Worm (Caenorhabditis elegans) whole organism, midembryonic: ENCODE data around the gene ZK1098.6.

Experiments used
- T22C8.4 ChIP-seq: fragments of 200-800 bp; sonication (Bioruptor generic); IDR thresholded peaks from 2 replicates; pipeline ENCODE4 v1.3.6; 2022; ENCODE audit warnings: missing genetic modification characterization, missing compliant biosample characterization
- cog-1 ChIP-seq: sonication (generic microtip); optimal IDR thresholded peaks from 2 replicates; lab custom pipeline; 2016; ENCODE audit warnings: missing genetic modification characterization, missing compliant biosample characterization
- flt-1 ChIP-seq: fragments of 200-800 bp; sonication (Bioruptor generic); IDR thresholded peaks from 2 replicates; pipeline ENCODE4 v1.3.6; 2022; ENCODE audit warnings: missing genetic modification characterization, missing compliant biosample characterization
- klf-2 ChIP-seq: fragments of 200-800 bp; sonication (Bioruptor generic); conservative IDR thresholded peaks from 2 replicates; pipeline ENCODE4 v1.3.6; 2022; ENCODE audit warnings: missing genetic modification reagents, missing genetic modification characterization, missing compliant biosample characterization
- med-1 ChIP-seq: sonication (generic microtip); optimal IDR thresholded peaks from 2 replicates; lab custom pipeline; 2017; ENCODE audit warnings: missing genetic modification characterization, mild to moderate bottlenecking, missing compliant biosample characterization, antibody characterized with exemption, missing genetic modification reagents; ENCODE audit not compliant: insufficient read depth
- ref-1 ChIP-seq: fragments of 200-800 bp; sonication (Bioruptor generic); conservative IDR thresholded peaks from 2 replicates; pipeline ENCODE4 v1.3.6; 2022; ENCODE audit warnings: missing genetic modification reagents, missing genetic modification characterization, missing compliant biosample characterization
- tab-1 ChIP-seq: fragments of 200-800 bp; sonication (Bioruptor generic); IDR thresholded peaks from 2 replicates; pipeline ENCODE4 v1.3.6; 2022; ENCODE audit warnings: missing genetic modification characterization, missing compliant biosample characterization
- ztf-23 ChIP-seq: fragments of 200-800 bp; sonication (Bioruptor generic); IDR thresholded peaks from 2 replicates; pipeline ENCODE4 v1.3.6; 2022; ENCODE audit warnings: missing genetic modification reagents, missing genetic modification characterization, missing compliant biosample characterization
- ztf-29 ChIP-seq: fragments of 200-800 bp; sonication (Bioruptor generic); IDR thresholded peaks from 2 replicates; pipeline ENCODE4 v1.3.6; 2022; ENCODE audit warnings: missing genetic modification reagents, missing genetic modification characterization, missing compliant biosample characterization

ZK1098.6 gene

DNA sequence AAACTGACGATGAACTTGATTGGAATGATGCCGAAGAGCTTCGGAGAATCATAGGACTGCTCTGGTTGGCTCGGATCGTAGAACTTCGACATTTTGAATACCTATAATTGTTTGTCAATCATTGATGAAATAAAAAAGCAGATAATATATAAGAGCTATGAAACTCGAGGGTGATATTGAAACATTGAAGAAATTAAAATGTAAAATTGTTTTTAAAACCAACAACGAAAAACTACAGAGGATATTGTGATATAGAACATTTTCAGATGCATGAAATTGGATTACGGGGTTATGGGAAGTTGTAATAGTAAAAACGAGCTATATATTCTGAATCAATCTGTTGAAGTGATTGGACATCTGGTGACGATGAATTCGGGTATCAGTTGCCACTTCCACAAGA, 37.5 kb downstream of the ZK1098.6 start, which contains the start of gene C48B4.10:
Gene C48B4.10, minus strand, starts transcription at position 101 of the 400 bp plus-strand sequence.
- TF ChIP-seq ref-1 (GFP tag; lab: Robert Waterston, UW) (no peak), med-1 (GFP tag; lab: Kevin White, UChicago) (no peak), T22C8.4 (GFP tag; lab: Robert Waterston, UW) (no peak), flt-1 (GFP tag; lab: Robert Waterston, UW) (no peak), tab-1 (GFP tag; lab: Robert Waterston, UW) (no peak), cog-1 (tag; lab: Kevin White, UChicago) (no peak), klf-2 (GFP tag; lab: Robert Waterston, UW) (no peak), ztf-23 (no peak), ztf-29 (GFP tag; lab: Robert Waterston, UW) (no peak)

DNA sequence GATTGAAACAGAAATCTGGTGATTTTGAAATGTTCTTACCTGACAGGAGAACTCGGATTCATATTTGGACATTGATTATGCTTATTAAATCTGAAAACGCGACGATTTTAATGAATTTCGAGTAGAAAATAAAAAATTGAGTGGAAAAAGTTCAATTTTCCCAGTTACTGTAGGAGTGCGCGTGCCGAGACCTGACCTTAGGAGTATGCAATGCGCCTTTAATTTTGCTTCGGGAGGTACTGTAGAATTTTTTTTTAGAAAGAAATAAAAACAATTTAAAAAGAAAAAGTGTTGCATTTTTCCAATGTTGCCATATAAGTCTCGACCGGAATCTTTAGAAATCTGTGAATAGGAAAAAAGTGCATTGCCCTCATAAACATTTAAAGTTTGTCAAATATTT, 39.0 kb downstream of the ZK1098.6 start, which contains the start of gene C48B4.11:
Gene C48B4.11, minus strand, starts transcription at position 143 of the 400 bp plus-strand sequence.
- TF ChIP-seq tab-1 (GFP tag; lab: Robert Waterston, UW) (no peak), cog-1 (tag; lab: Kevin White, UChicago) (no peak), ref-1 (GFP tag; lab: Robert Waterston, UW) (no peak), T22C8.4 (GFP tag; lab: Robert Waterston, UW) (no peak)

ce11 chrIII:9568451-9568850, 41.5 kb downstream of the ZK1098.6 start, which contains the start of gene C48B4.13:
Gene C48B4.13 (plus strand): TSS chrIII:9568751.
- TF ChIP-seq ref-1 (GFP tag; lab: Robert Waterston, UW): no peak
- no peak for TF ChIP-seq ztf-29 (GFP tag; lab: Robert Waterston, UW)
- no peak for TF ChIP-seq flt-1 (GFP tag; lab: Robert Waterston, UW)
- no peak for TF ChIP-seq klf-2 (GFP tag; lab: Robert Waterston, UW)
- TF ChIP-seq ztf-23: no peak
- TF ChIP-seq tab-1 (GFP tag; lab: Robert Waterston, UW): no peak
- no peak for TF ChIP-seq cog-1 (tag; lab: Kevin White, UChicago)
- TF ChIP-seq med-1 (GFP tag; lab: Kevin White, UChicago): no peak
- no peak for TF ChIP-seq T22C8.4 (GFP tag; lab: Robert Waterston, UW)

DNA sequence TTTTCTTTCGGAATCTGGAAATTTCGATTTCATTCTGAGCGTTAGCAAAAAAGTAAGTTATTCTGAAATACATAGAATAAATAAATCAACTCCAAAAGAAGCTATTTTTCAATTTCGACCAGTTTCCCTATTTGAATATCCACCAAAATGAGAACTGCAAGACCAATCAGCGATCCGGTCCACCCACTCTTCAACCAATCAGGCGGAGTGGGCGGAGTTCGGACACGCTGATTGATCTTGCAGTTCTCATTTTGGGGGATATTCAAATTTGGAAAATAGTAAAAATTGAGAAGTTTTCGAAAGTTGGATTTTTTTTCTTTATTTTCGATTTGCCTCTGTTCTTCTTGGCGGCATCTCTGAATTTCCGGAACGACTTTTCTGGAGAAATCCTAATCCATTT, 43.9 kb downstream of the ZK1098.6 start:
- TF ChIP-seq ztf-23: no peak
- no peak for TF ChIP-seq cog-1 (tag; lab: Kevin White, UChicago)
- no peak for TF ChIP-seq tab-1 (GFP tag; lab: Robert Waterston, UW)
- TF ChIP-seq ztf-29 (GFP tag; lab: Robert Waterston, UW): no peak
- no peak for TF ChIP-seq med-1 (GFP tag; lab: Kevin White, UChicago)
- no peak for TF ChIP-seq ref-1 (GFP tag; lab: Robert Waterston, UW)
- TF ChIP-seq klf-2 (GFP tag; lab: Robert Waterston, UW): no peak
- TF ChIP-seq T22C8.4 (GFP tag; lab: Robert Waterston, UW): no peak
- no peak for TF ChIP-seq flt-1 (GFP tag; lab: Robert Waterston, UW)
